Worm (Caenorhabditis elegans) whole organism, early embryonic: Measurements from ENCODE around the gene F55G11.7.

ENCODE experiments used
- B0310.2 ChIP-seq: sonication (generic microtip); optimal IDR thresholded peaks from 2 replicates; lab custom pipeline; 2016; ENCODE audit warnings: mild to moderate bottlenecking, missing genetic modification characterization, missing compliant biosample characterization
- F13C5.2 ChIP-seq: sonication (generic microtip); optimal IDR thresholded peaks from 2 replicates; lab custom pipeline; 2017; ENCODE audit warnings: mild to moderate bottlenecking, missing genetic modification characterization, inconsistent platforms, missing compliant biosample characterization
- aly-1 ChIP-seq: sonication (generic microtip); optimal IDR thresholded peaks from 2 replicates; lab custom pipeline; 2016; ENCODE audit warnings: missing genetic modification characterization, missing compliant biosample characterization
- ama-1 ChIP-seq: fragments of 150-350 bp; optimal IDR thresholded peaks from 2 replicates; lab custom pipeline; 2014
- ceh-13 ChIP-seq: fragments of 200-800 bp; sonication (Bioruptor generic); optimal IDR thresholded peaks from 2 replicates; lab custom pipeline; 2018; ENCODE audit warnings: mild to moderate bottlenecking, missing genetic modification characterization, missing compliant biosample characterization
- ceh-36 ChIP-seq: sonication (generic microtip); optimal IDR thresholded peaks from 2 replicates; lab custom pipeline; 2016; ENCODE audit warnings: missing genetic modification characterization, inconsistent platforms, missing compliant biosample characterization
- ets-7 ChIP-seq: sonication (generic microtip); optimal IDR thresholded peaks from 2 replicates; lab custom pipeline; 2016; ENCODE audit warnings: missing genotype, missing genetic modification characterization, missing compliant biosample characterization
- flt-1 ChIP-seq: fragments of 200-800 bp; sonication (Bioruptor generic); IDR thresholded peaks from 2 replicates; pipeline ENCODE4 v1.3.6; 2022; ENCODE audit warnings: missing genetic modification characterization, missing compliant biosample characterization
- hmbx-1 ChIP-seq: sonication (generic microtip); optimal IDR thresholded peaks from 2 replicates; lab custom pipeline; 2016; ENCODE audit warnings: mild to moderate bottlenecking, missing genetic modification characterization, missing compliant biosample characterization
- hmg-4 ChIP-seq: fragments of 200-800 bp; sonication (Bioruptor generic); optimal IDR thresholded peaks from 2 replicates; lab custom pipeline; 2018; ENCODE audit warnings: mild to moderate bottlenecking, missing genetic modification characterization, missing compliant biosample characterization
- hnd-1 ChIP-seq: sonication (generic microtip); optimal IDR thresholded peaks from 2 replicates; lab custom pipeline; 2016; ENCODE audit warnings: missing genetic modification characterization, missing compliant biosample characterization
- pes-1 ChIP-seq: fragments of 200-800 bp; sonication (Bioruptor generic); IDR thresholded peaks from 2 replicates; pipeline ENCODE4 v1.3.6; 2022; ENCODE audit warnings: missing genetic modification reagents, missing genetic modification characterization, missing compliant biosample characterization
- scrt-1 ChIP-seq: fragments of 200-800 bp; sonication (Bioruptor generic); IDR thresholded peaks from 2 replicates; pipeline ENCODE4 v1.3.6; 2022; ENCODE audit warnings: missing genetic modification characterization, missing compliant biosample characterization
- sea-1 ChIP-seq: fragments of 200-800 bp; sonication (Bioruptor generic); conservative IDR thresholded peaks from 2 replicates; pipeline ENCODE4 v1.3.6; 2022; ENCODE audit warnings: missing genetic modification characterization, missing compliant biosample characterization
- tbx-11 ChIP-seq: fragments of 200-800 bp; sonication (Bioruptor generic); IDR thresholded peaks from 2 replicates; pipeline ENCODE4 v1.3.6; 2022; ENCODE audit warnings: missing genetic modification characterization, missing compliant biosample characterization
- tbx-37 ChIP-seq: fragments of 200-800 bp; sonication (Bioruptor generic); conservative IDR thresholded peaks from 2 replicates; pipeline ENCODE4 v1.3.6; 2022; ENCODE audit warnings: missing genetic modification reagents, missing genetic modification characterization, missing compliant biosample characterization
- tra-4 ChIP-seq: sonication (generic microtip); optimal IDR thresholded peaks from 2 replicates; lab custom pipeline; 2017; ENCODE audit warnings: missing genetic modification characterization, missing compliant biosample characterization

The F55G11.7 gene

DNA sequence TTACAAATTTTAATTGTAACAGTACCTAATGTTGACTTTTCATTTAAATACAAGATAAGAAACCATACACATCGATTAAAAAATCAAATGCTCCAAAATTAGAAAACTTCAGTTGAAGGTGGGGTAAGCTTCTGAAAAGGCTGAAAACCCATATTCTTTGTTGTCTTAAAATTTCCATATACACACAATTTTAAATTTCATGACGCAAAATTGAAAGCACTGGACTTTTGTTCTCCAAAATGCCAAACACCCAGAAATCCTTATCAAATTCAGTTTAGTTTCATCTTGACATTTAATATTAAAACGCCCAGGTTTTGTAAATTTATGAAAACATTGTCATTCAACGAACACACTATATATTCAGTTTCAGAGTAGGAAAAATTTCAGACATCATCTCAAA lies at the start of gene F55G11.7:
Gene F55G11.7, plus strand, starts transcription at position 301 of the 400 bp plus-strand sequence.
- no peak for TF ChIP-seq sea-1 (GFP tag; lab: Robert Waterston, UW)
- TF ChIP-seq tbx-37 (GFP tag; lab: Robert Waterston, UW): no peak
- no peak for TF ChIP-seq flt-1 (GFP tag; lab: Robert Waterston, UW)
- TF ChIP-seq pes-1 (GFP tag; lab: Robert Waterston, UW): no peak
- TF ChIP-seq aly-1 (tag; lab: Kevin White, UChicago): no peak
- TF ChIP-seq tra-4 (tag; lab: Kevin White, UChicago): no peak
- TF ChIP-seq hnd-1 (tag; lab: Kevin White, UChicago): no peak
- TF ChIP-seq hmbx-1 (tag; lab: Kevin White, UChicago): no peak
- no peak for TF ChIP-seq ets-7

DNA sequence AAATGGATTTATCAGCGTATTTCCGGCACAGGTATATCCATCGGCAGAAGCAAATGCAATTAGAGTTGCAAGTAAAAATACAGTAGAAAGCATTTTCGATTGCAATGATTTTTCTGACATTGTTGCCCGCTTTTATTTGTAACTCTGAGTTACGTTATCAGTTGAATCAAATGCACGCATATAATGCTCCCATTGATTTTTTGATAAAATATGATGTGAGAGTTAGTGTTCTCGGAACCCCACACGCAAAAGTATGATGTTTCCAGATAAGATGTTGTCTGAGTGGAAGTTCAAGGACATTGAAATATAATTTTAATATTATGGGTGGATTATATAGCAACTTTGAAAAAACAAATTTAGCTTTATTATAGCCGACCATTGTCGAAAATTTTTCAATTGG lies 48.2 kb upstream of the F55G11.7 start, which contains the start of gene K08D8.5:
Gene K08D8.5, minus strand, starts transcription at position 140 of the 400 bp plus-strand sequence.
- no peak for TF ChIP-seq tbx-11 (GFP tag; lab: Robert Waterston, UW)
- TF ChIP-seq B0310.2 (tag; lab: Kevin White, UChicago): no peak
- no peak for TF ChIP-seq hmg-4 (GFP tag; lab: Kevin White, UChicago)
- TF ChIP-seq F13C5.2: no peak
- TF ChIP-seq hnd-1 (tag; lab: Kevin White, UChicago): no peak
- TF ChIP-seq hmbx-1 (tag; lab: Kevin White, UChicago): no peak
- TF ChIP-seq ets-7: no peak
- TF ChIP-seq aly-1 (tag; lab: Kevin White, UChicago): no peak
- TF ChIP-seq sea-1 (GFP tag; lab: Robert Waterston, UW): no peak
- no peak for TF ChIP-seq ceh-13 (GFP tag; lab: Kevin White, UChicago)
- TF ChIP-seq flt-1 (GFP tag; lab: Robert Waterston, UW): no peak
- TF ChIP-seq tbx-37 (GFP tag; lab: Robert Waterston, UW): no peak
- no peak for TF ChIP-seq pes-1 (GFP tag; lab: Robert Waterston, UW)
- TF ChIP-seq ama-1 (lab: Kevin White, UChicago): no peak
- no peak for TF ChIP-seq tra-4 (tag; lab: Kevin White, UChicago)
- TF ChIP-seq scrt-1 (GFP tag; lab: Robert Waterston, UW): no peak
- TF ChIP-seq ceh-36: no peak

DNA sequence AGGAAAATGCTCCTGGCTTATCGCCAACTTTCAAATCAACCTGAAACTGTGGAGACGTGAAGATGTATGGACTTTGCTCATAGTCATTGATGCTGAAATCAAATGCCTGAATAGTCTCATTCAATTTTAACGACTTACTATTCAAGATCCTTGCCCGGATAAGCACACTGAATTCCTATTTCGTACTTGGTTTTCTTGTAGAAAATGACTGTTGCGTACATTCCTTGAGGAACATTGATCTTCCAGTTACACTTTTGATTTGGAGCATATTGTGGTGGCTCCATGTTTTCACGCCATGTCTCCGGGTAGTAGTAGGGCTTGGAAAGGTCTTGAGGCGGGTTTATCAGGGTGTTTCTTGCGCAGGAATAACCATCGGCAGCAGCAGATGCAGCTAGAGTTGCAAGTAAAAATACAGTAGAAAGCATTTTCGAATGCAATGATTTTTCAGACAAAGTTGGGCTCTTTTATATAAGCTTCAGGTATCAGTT lies 45.7 kb upstream of the F55G11.7 start, which contains the start of gene irg-6:
Gene irg-6, minus strand, starts transcription at position 438 of the 488 bp plus-strand sequence.
- TF ChIP-seq hnd-1 (tag; lab: Kevin White, UChicago) (no peak), pes-1 (GFP tag; lab: Robert Waterston, UW) (no peak), ceh-13 (GFP tag; lab: Kevin White, UChicago) (no peak), aly-1 (tag; lab: Kevin White, UChicago) (no peak), tbx-11 (GFP tag; lab: Robert Waterston, UW) (no peak), scrt-1 (GFP tag; lab: Robert Waterston, UW) (no peak), ama-1 (lab: Kevin White, UChicago) (no peak), ceh-36 (no peak), flt-1 (GFP tag; lab: Robert Waterston, UW) (no peak), tra-4 (tag; lab: Kevin White, UChicago) (no peak), sea-1 (GFP tag; lab: Robert Waterston, UW) (no peak), tbx-37 (GFP tag; lab: Robert Waterston, UW) (no peak), ets-7 (no peak), hmbx-1 (tag; lab: Kevin White, UChicago) (no peak), B0310.2 (tag; lab: Kevin White, UChicago) (no peak), hmg-4 (GFP tag; lab: Kevin White, UChicago) (no peak), F13C5.2 (no peak)

DNA sequence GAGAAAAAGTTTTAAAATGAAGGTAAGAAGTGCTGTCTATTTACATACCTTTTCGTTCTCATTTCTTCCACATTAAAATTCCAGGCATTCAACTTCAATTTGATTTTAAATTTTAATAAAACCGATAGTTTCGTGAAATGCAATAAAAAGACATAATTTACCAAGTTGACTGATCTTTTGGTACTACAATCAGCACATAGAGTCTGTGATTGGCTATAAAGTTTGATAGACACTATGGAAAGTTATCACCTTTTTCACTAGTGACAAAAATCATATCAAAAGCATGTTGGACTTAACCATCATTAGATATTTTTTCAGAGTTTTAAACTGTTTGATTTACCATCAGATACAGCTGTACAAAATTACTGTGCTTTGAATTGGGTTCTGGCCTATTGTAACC lies 44.8 kb upstream of the F55G11.7 start, which contains the start of gene srz-15:
Gene srz-15, plus strand, starts transcription at position 301 of the 400 bp plus-strand sequence.
- TF ChIP-seq ceh-36 (no peak), sea-1 (GFP tag; lab: Robert Waterston, UW) (no peak), ceh-13 (GFP tag; lab: Kevin White, UChicago) (no peak), F13C5.2 (no peak)

DNA sequence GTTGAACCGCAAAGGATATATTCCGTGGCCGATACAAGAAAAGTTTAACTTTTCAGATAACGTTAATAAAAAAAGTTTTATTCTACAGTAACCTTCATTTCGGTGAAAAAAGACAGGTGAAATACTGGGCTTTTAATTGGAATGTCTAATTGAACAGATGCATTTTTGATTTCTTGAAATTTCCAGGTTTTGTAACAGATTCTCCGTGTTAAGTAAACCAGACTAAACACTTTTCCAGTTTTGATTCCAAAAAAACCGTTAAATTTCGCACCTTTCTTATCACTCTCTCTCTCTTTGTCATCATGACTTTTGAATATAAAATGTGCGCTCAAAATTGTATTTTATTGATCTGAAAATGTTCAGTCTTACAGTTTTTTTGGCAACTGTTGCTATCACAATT lies 42.0 kb upstream of the F55G11.7 start, which contains the start of gene C32H11.3:
Gene C32H11.3, plus strand, starts transcription at position 301 of the 400 bp plus-strand sequence.
- TF ChIP-seq aly-1 (tag; lab: Kevin White, UChicago): no peak
- no peak for TF ChIP-seq scrt-1 (GFP tag; lab: Robert Waterston, UW)
- no peak for TF ChIP-seq tbx-37 (GFP tag; lab: Robert Waterston, UW)
- no peak for TF ChIP-seq ets-7
- no peak for TF ChIP-seq tra-4 (tag; lab: Kevin White, UChicago)
- no peak for TF ChIP-seq ceh-36
- TF ChIP-seq flt-1 (GFP tag; lab: Robert Waterston, UW): no peak
- TF ChIP-seq sea-1 (GFP tag; lab: Robert Waterston, UW): no peak
- TF ChIP-seq ceh-13 (GFP tag; lab: Kevin White, UChicago): no peak
- no peak for TF ChIP-seq F13C5.2
- TF ChIP-seq hnd-1 (tag; lab: Kevin White, UChicago): no peak
- no peak for TF ChIP-seq hmg-4 (GFP tag; lab: Kevin White, UChicago)
- TF ChIP-seq hmbx-1 (tag; lab: Kevin White, UChicago): no peak
- no peak for TF ChIP-seq pes-1 (GFP tag; lab: Robert Waterston, UW)
- TF ChIP-seq B0310.2 (tag; lab: Kevin White, UChicago): no peak
- TF ChIP-seq tbx-11 (GFP tag; lab: Robert Waterston, UW): no peak
- TF ChIP-seq ama-1 (lab: Kevin White, UChicago): no peak

DNA sequence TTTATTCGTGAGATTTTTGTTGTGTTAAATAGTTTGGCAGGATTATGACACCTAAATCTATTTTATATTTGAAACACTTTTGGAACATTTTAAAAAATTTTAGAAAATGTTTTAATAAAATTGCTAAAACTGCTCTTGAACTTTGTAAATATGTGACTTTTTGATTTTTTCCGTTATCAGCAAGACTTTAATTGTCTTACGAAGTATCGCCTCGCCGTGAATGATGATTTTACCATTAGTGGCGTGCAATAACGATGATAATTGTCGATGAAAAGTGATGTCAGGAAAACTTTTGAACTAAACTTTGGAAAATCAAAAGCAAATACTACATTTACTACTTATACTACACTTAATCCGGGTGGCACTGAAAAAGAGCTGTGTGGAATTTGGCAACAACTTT lies 39.7 kb upstream of the F55G11.7 start:
- TF ChIP-seq ceh-36 (no peak), hmbx-1 (tag; lab: Kevin White, UChicago) (no peak), pes-1 (GFP tag; lab: Robert Waterston, UW) (no peak), ets-7 (no peak), aly-1 (tag; lab: Kevin White, UChicago) (no peak), sea-1 (GFP tag; lab: Robert Waterston, UW) (no peak), flt-1 (GFP tag; lab: Robert Waterston, UW) (no peak), B0310.2 (tag; lab: Kevin White, UChicago) (no peak), hmg-4 (GFP tag; lab: Kevin White, UChicago) (no peak), tbx-11 (GFP tag; lab: Robert Waterston, UW) (no peak), ama-1 (lab: Kevin White, UChicago) (no peak), F13C5.2 (no peak), tra-4 (tag; lab: Kevin White, UChicago) (no peak)
